Worm (Caenorhabditis elegans): ENCODE data around the gene ZK1320.3.

DNA sequence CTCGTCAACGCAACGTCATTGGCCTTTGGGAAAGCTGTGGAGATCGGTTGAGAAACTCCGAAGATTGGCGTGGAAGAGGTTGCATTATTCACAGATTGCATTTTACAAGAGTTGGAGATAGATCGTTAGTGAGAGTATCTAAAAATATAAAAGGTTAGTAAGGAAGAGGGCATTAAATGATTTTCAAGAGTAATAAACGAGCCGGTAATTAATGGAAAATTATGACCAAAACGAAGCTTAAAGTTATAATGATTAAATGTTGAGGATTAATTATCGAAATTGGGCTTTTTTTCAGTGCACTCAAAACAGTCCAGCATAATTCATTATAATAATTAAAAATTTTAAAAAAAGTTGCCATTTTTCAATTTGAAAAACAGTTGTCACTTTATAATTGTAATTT, 50.9 kb downstream of the ZK1320.3 start, which contains the start of gene pap-2:
- TF ChIP-seq ceh-39 (tag; optimal IDR thresholded peaks at IDR 0.05) = no peak
- TF ChIP-seq blmp-1 (tag; optimal IDR thresholded peaks at IDR 0.05) = no peak
- no peak for TF ChIP-seq nhr-237 (tag; optimal IDR thresholded peaks at IDR 0.05)
- no peak for TF ChIP-seq unc-39 (tag; optimal IDR thresholded peaks at IDR 0.05)
- TF ChIP-seq nhr-28 (tag; optimal IDR thresholded peaks at IDR 0.05) = no peak
- TF ChIP-seq mls-2 (tag; optimal IDR thresholded peaks at IDR 0.05) = no peak
- no peak for TF ChIP-seq ces-1 (GFP tag; optimal IDR thresholded peaks at IDR 0.05)
- no peak for TF ChIP-seq elt-1 (tag; optimal IDR thresholded peaks at IDR 0.05; ENCODE audit: borderline replicate concordance, insufficient read depth)
- no peak for TF ChIP-seq nhr-12 (tag; optimal IDR thresholded peaks at IDR 0.05)
- no peak for TF ChIP-seq sptf-1 (tag; optimal IDR thresholded peaks at IDR 0.05)
- no peak for TF ChIP-seq cnd-1 (tag; optimal IDR thresholded peaks at IDR 0.05)
- TF ChIP-seq ztf-11 (tag; optimal IDR thresholded peaks at IDR 0.05) = no peak
- TF ChIP-seq drap-1 (GFP tag; optimal IDR thresholded peaks at IDR 0.05) = no peak
